Worm (Caenorhabditis elegans) whole organism, early embryonic: ENCODE data around the gene feh-1.
"Not testable (repeated sequence)": the region's sequence is repeated elsewhere in the genome, so short reads cannot be mapped to it uniquely, and the experiment has no call there.

Source experiments
- B0310.2 ChIP-seq: sonication (generic microtip); optimal IDR thresholded peaks from 2 replicates; lab custom pipeline; 2016; ENCODE audit warnings: mild to moderate bottlenecking, missing genetic modification characterization, missing compliant biosample characterization
- F13C5.2 ChIP-seq: sonication (generic microtip); optimal IDR thresholded peaks from 2 replicates; lab custom pipeline; 2017; ENCODE audit warnings: mild to moderate bottlenecking, missing genetic modification characterization, inconsistent platforms, missing compliant biosample characterization
- aly-1 ChIP-seq: sonication (generic microtip); optimal IDR thresholded peaks from 2 replicates; lab custom pipeline; 2016; ENCODE audit warnings: missing genetic modification characterization, missing compliant biosample characterization
- ama-1 ChIP-seq: fragments of 150-350 bp; optimal IDR thresholded peaks from 2 replicates; lab custom pipeline; 2014
- ceh-13 ChIP-seq: fragments of 200-800 bp; sonication (Bioruptor generic); optimal IDR thresholded peaks from 2 replicates; lab custom pipeline; 2018; ENCODE audit warnings: mild to moderate bottlenecking, missing genetic modification characterization, missing compliant biosample characterization
- ceh-36 ChIP-seq: sonication (generic microtip); optimal IDR thresholded peaks from 2 replicates; lab custom pipeline; 2016; ENCODE audit warnings: missing genetic modification characterization, inconsistent platforms, missing compliant biosample characterization
- ets-7 ChIP-seq: sonication (generic microtip); optimal IDR thresholded peaks from 2 replicates; lab custom pipeline; 2016; ENCODE audit warnings: missing genotype, missing genetic modification characterization, missing compliant biosample characterization
- flt-1 ChIP-seq: fragments of 200-800 bp; sonication (Bioruptor generic); IDR thresholded peaks from 2 replicates; pipeline ENCODE4 v1.3.6; 2022; ENCODE audit warnings: missing genetic modification characterization, missing compliant biosample characterization
- hmbx-1 ChIP-seq: sonication (generic microtip); optimal IDR thresholded peaks from 2 replicates; lab custom pipeline; 2016; ENCODE audit warnings: mild to moderate bottlenecking, missing genetic modification characterization, missing compliant biosample characterization
- hmg-4 ChIP-seq: fragments of 200-800 bp; sonication (Bioruptor generic); optimal IDR thresholded peaks from 2 replicates; lab custom pipeline; 2018; ENCODE audit warnings: mild to moderate bottlenecking, missing genetic modification characterization, missing compliant biosample characterization
- hnd-1 ChIP-seq: sonication (generic microtip); optimal IDR thresholded peaks from 2 replicates; lab custom pipeline; 2016; ENCODE audit warnings: missing genetic modification characterization, missing compliant biosample characterization
- pes-1 ChIP-seq: fragments of 200-800 bp; sonication (Bioruptor generic); IDR thresholded peaks from 2 replicates; pipeline ENCODE4 v1.3.6; 2022; ENCODE audit warnings: missing genetic modification reagents, missing genetic modification characterization, missing compliant biosample characterization
- scrt-1 ChIP-seq: fragments of 200-800 bp; sonication (Bioruptor generic); IDR thresholded peaks from 2 replicates; pipeline ENCODE4 v1.3.6; 2022; ENCODE audit warnings: missing genetic modification characterization, missing compliant biosample characterization
- sea-1 ChIP-seq: fragments of 200-800 bp; sonication (Bioruptor generic); conservative IDR thresholded peaks from 2 replicates; pipeline ENCODE4 v1.3.6; 2022; ENCODE audit warnings: missing genetic modification characterization, missing compliant biosample characterization
- tbx-11 ChIP-seq: fragments of 200-800 bp; sonication (Bioruptor generic); IDR thresholded peaks from 2 replicates; pipeline ENCODE4 v1.3.6; 2022; ENCODE audit warnings: missing genetic modification characterization, missing compliant biosample characterization
- tbx-37 ChIP-seq: fragments of 200-800 bp; sonication (Bioruptor generic); conservative IDR thresholded peaks from 2 replicates; pipeline ENCODE4 v1.3.6; 2022; ENCODE audit warnings: missing genetic modification reagents, missing genetic modification characterization, missing compliant biosample characterization
- tra-4 ChIP-seq: sonication (generic microtip); optimal IDR thresholded peaks from 2 replicates; lab custom pipeline; 2017; ENCODE audit warnings: missing genetic modification characterization, missing compliant biosample characterization

feh-1 gene

ce11 chrIII:2553579-2553978 lies 3.9 kb downstream of the feh-1 start:
- TF ChIP-seq tbx-11 (GFP tag; lab: Robert Waterston, UW) (no peak), ets-7 (tag; lab: Kevin White, UChicago) (no peak), ceh-36 (tag; lab: Kevin White, UChicago) (no peak), hnd-1 (tag; lab: Kevin White, UChicago) (no peak), ceh-13 (GFP tag; lab: Kevin White, UChicago) (no peak), pes-1 (GFP tag; lab: Robert Waterston, UW) (no peak), ama-1 (lab: Kevin White, UChicago) (no peak), hmg-4 (GFP tag; lab: Kevin White, UChicago) (no peak), aly-1 (tag; lab: Kevin White, UChicago) (no peak)

ce11 chrIII:2560763-2561162 lies 11.0 kb downstream of the feh-1 start:
- TF ChIP-seq pes-1 (GFP tag; lab: Robert Waterston, UW) (no peak), hmbx-1 (tag; lab: Kevin White, UChicago) (no peak), flt-1 (GFP tag; lab: Robert Waterston, UW) (no peak), tbx-11 (GFP tag; lab: Robert Waterston, UW) (no peak), aly-1 (tag; lab: Kevin White, UChicago) (no peak), ceh-13 (GFP tag; lab: Kevin White, UChicago) (no peak)

ce11 chrIII:2561410-2561809 lies 11.7 kb downstream of the feh-1 start, which contains the start of gene nhr-239:
nhr-239 (plus strand) TSS chrIII:2561710.
- TF ChIP-seq aly-1 (tag; lab: Kevin White, UChicago), result no peak
- no peak for TF ChIP-seq hnd-1 (tag; lab: Kevin White, UChicago)
- no peak for TF ChIP-seq ets-7 (tag; lab: Kevin White, UChicago)
- no peak for TF ChIP-seq flt-1 (GFP tag; lab: Robert Waterston, UW)
- TF ChIP-seq hmbx-1 (tag; lab: Kevin White, UChicago), result no peak
- TF ChIP-seq ceh-36 (tag; lab: Kevin White, UChicago), result no peak
- no peak for TF ChIP-seq B0310.2 (tag; lab: Kevin White, UChicago)
- no peak for TF ChIP-seq tbx-11 (GFP tag; lab: Robert Waterston, UW)
- TF ChIP-seq ceh-13 (GFP tag; lab: Kevin White, UChicago), result no peak
- no peak for TF ChIP-seq sea-1 (GFP tag; lab: Robert Waterston, UW)
- no peak for TF ChIP-seq tra-4 (tag; lab: Kevin White, UChicago)
- no peak for TF ChIP-seq F13C5.2
- no peak for TF ChIP-seq pes-1 (GFP tag; lab: Robert Waterston, UW)
- no peak for TF ChIP-seq scrt-1 (GFP tag; lab: Robert Waterston, UW)
- TF ChIP-seq ama-1 (lab: Kevin White, UChicago), result no peak
- TF ChIP-seq hmg-4 (GFP tag; lab: Kevin White, UChicago), result no peak
- TF ChIP-seq tbx-37 (GFP tag; lab: Robert Waterston, UW), result no peak

ce11 chrIII:2563033-2563656 lies 13.4 kb downstream of the feh-1 start:
- TF ChIP-seq tra-4 (tag; lab: Kevin White, UChicago) (no peak), tbx-37 (GFP tag; lab: Robert Waterston, UW) (no peak), hmg-4 (GFP tag; lab: Kevin White, UChicago) (no peak), scrt-1 (GFP tag; lab: Robert Waterston, UW) (no peak), aly-1 (tag; lab: Kevin White, UChicago) (no peak), ceh-36 (tag; lab: Kevin White, UChicago) (no peak), B0310.2 (tag; lab: Kevin White, UChicago) (no peak), hmbx-1 (tag; lab: Kevin White, UChicago) (no peak), sea-1 (GFP tag; lab: Robert Waterston, UW) (no peak), tbx-11 (GFP tag; lab: Robert Waterston, UW) (no peak), pes-1 (GFP tag; lab: Robert Waterston, UW) (no peak), flt-1 (GFP tag; lab: Robert Waterston, UW) (no peak), ets-7 (tag; lab: Kevin White, UChicago) (no peak)

ce11 chrIII:2563883-2564282 lies 14.2 kb downstream of the feh-1 start, which contains the start of gene Y54F10AM.11:
Y54F10AM.11 (minus strand) TSS chrIII:2563983.
- not testable (repeated sequence) for TF ChIP-seq ama-1 (lab: Kevin White, UChicago); flt-1 (GFP tag; lab: Robert Waterston, UW); hnd-1 (tag; lab: Kevin White, UChicago)

ce11 chrIII:2571447-2571846 lies 21.7 kb downstream of the feh-1 start, which contains the start of gene Y54F10AR.2:
Y54F10AR.2 (minus strand) TSS chrIII:2571547.
- TF ChIP-seq B0310.2 (tag; lab: Kevin White, UChicago) (no peak), tbx-11 (GFP tag; lab: Robert Waterston, UW) (no peak), tbx-37 (GFP tag; lab: Robert Waterston, UW) (no peak), ets-7 (tag; lab: Kevin White, UChicago) (no peak), hmg-4 (GFP tag; lab: Kevin White, UChicago) (no peak), sea-1 (GFP tag; lab: Robert Waterston, UW) (no peak), flt-1 (GFP tag; lab: Robert Waterston, UW) (no peak), tra-4 (tag; lab: Kevin White, UChicago) (no peak), aly-1 (tag; lab: Kevin White, UChicago) (no peak), ama-1 (lab: Kevin White, UChicago) (no peak)

ce11 chrIII:2572421-2572820 lies 22.7 kb downstream of the feh-1 start:
- TF ChIP-seq aly-1 (tag; lab: Kevin White, UChicago) (no peak), ama-1 (lab: Kevin White, UChicago) (no peak), tbx-11 (GFP tag; lab: Robert Waterston, UW) (no peak)
